Worm (Caenorhabditis elegans) whole organism, mixed stage, embryonic: ENCODE results near the gene ain-1.

ENCODE experiments used
- M03D4.4 ChIP-seq: sonication (generic microtip); optimal IDR thresholded peaks from 2 replicates; lab custom pipeline; 2017; ENCODE audit warnings: mild to moderate bottlenecking, missing genetic modification characterization, missing compliant biosample characterization
- bed-3 ChIP-seq: fragments of 200-800 bp; sonication (Bioruptor generic); optimal IDR thresholded peaks from 3 replicates; lab custom pipeline; 2018; ENCODE audit warnings: mild to moderate bottlenecking, missing genetic modification characterization, moderate library complexity, missing compliant biosample characterization
- blmp-1 ChIP-seq: fragments of 150-350 bp; optimal IDR thresholded peaks from 2 replicates; lab custom pipeline; 2014; ENCODE audit warnings: missing biosample characterization, missing genetic modification characterization
- ceh-39 ChIP-seq: fragments of 150-350 bp; optimal IDR thresholded peaks from 2 replicates; lab custom pipeline; 2014; ENCODE audit warnings: missing biosample characterization, missing genetic modification characterization
- ceh-43 ChIP-seq: fragments of 200-800 bp; sonication (Bioruptor generic); optimal IDR thresholded peaks from 2 replicates; lab custom pipeline; 2018; ENCODE audit warnings: mild to moderate bottlenecking, missing genetic modification characterization, moderate library complexity, missing compliant biosample characterization
- ceh-83 ChIP-seq: fragments of 200-800 bp; sonication (Bioruptor generic); optimal IDR thresholded peaks from 2 replicates; lab custom pipeline; 2018; ENCODE audit warnings: mild to moderate bottlenecking, missing genetic modification characterization, missing compliant biosample characterization
- cnd-1 ChIP-seq: fragments of 200-800 bp; sonication (Bioruptor generic); optimal IDR thresholded peaks from 2 replicates; lab custom pipeline; 2018; ENCODE audit warnings: mild to moderate bottlenecking, missing genetic modification characterization, missing compliant biosample characterization
- drap-1 ChIP-seq: fragments of 200-800 bp; sonication (Bioruptor generic); optimal IDR thresholded peaks from 3 replicates; lab custom pipeline; 2018; ENCODE audit warnings: mild to moderate bottlenecking, missing genetic modification characterization, missing compliant biosample characterization
- elt-1 ChIP-seq: sonication (generic microtip); optimal IDR thresholded peaks from 2 replicates; lab custom pipeline; 2017; ENCODE audit warnings: missing genetic modification characterization, mild to moderate bottlenecking, missing compliant biosample characterization, antibody characterized with exemption, moderate library complexity, borderline replicate concordance; ENCODE audit not compliant: insufficient read depth
- elt-3 ChIP-seq: fragments of 150-350 bp; optimal IDR thresholded peaks from 2 replicates; lab custom pipeline; 2014; ENCODE audit warnings: missing biosample characterization, missing genetic modification characterization
- flh-1 ChIP-seq: fragments of 200-800 bp; sonication (Bioruptor generic); optimal IDR thresholded peaks from 2 replicates; lab custom pipeline; 2018; ENCODE audit warnings: mild to moderate bottlenecking, missing genetic modification characterization, moderate library complexity, missing compliant biosample characterization
- hlh-1 ChIP-seq: fragments of 150-350 bp; optimal IDR thresholded peaks from 2 replicates; lab custom pipeline; 2014; ENCODE audit warnings: missing biosample characterization, missing genetic modification reagents, missing genetic modification characterization
- lin-13 ChIP-seq: fragments of 150-350 bp; optimal IDR thresholded peaks from 2 replicates; lab custom pipeline; 2014; ENCODE audit warnings: missing biosample characterization, missing genetic modification characterization
- lsy-2 ChIP-seq: fragments of 150-350 bp; optimal IDR thresholded peaks from 2 replicates; lab custom pipeline; 2014; ENCODE audit warnings: missing biosample characterization, missing genetic modification characterization
- mab-5 ChIP-seq: fragments of 150-350 bp; optimal IDR thresholded peaks from 2 replicates; lab custom pipeline; 2014; ENCODE audit warnings: missing biosample characterization, missing genetic modification characterization
- mep-1 ChIP-seq: fragments of 150-350 bp; optimal IDR thresholded peaks from 2 replicates; lab custom pipeline; 2017; ENCODE audit warnings: missing biosample characterization, missing genetic modification reagents, missing genetic modification characterization, inconsistent platforms
- mls-2 ChIP-seq: sonication (generic microtip); optimal IDR thresholded peaks from 2 replicates; lab custom pipeline; 2016; ENCODE audit warnings: mild to moderate bottlenecking, missing genetic modification characterization, moderate library complexity, missing compliant biosample characterization
- nhr-12 ChIP-seq: fragments of 150-350 bp; optimal IDR thresholded peaks from 2 replicates; lab custom pipeline; 2014; ENCODE audit warnings: missing biosample characterization, missing genetic modification characterization
- nhr-2 ChIP-seq: fragments of 150-350 bp; optimal IDR thresholded peaks from 2 replicates; lab custom pipeline; 2014; ENCODE audit warnings: missing biosample characterization, missing genetic modification characterization
- nhr-237 ChIP-seq: fragments of 150-350 bp; optimal IDR thresholded peaks from 2 replicates; lab custom pipeline; 2014; ENCODE audit warnings: missing biosample characterization, missing genetic modification characterization
- nhr-28 ChIP-seq: fragments of 150-350 bp; optimal IDR thresholded peaks from 2 replicates; lab custom pipeline; 2014; ENCODE audit warnings: missing biosample characterization, missing genetic modification characterization
- pha-4 ChIP-seq: fragments of 150-350 bp; optimal IDR thresholded peaks from 2 replicates; lab custom pipeline; 2018; ENCODE audit warnings: missing biosample characterization, missing genetic modification reagents, missing genetic modification characterization
- sem-2 ChIP-seq: fragments of 200-800 bp; sonication (Bioruptor generic); optimal IDR thresholded peaks from 2 replicates; lab custom pipeline; 2018; ENCODE audit warnings: mild to moderate bottlenecking, missing genetic modification characterization, missing compliant biosample characterization
- snpc-4 ChIP-seq: fragments of 150-350 bp; optimal IDR thresholded peaks from 2 replicates; lab custom pipeline; 2014; ENCODE audit warnings: missing biosample characterization, missing genetic modification characterization
- tbx-8 ChIP-seq: fragments of 200-800 bp; sonication (Bioruptor generic); optimal IDR thresholded peaks from 2 replicates; lab custom pipeline; 2018; ENCODE audit warnings: mild to moderate bottlenecking, missing genetic modification characterization, moderate library complexity, missing compliant biosample characterization
- unc-120 ChIP-seq: sonication (generic microtip); optimal IDR thresholded peaks from 2 replicates; lab custom pipeline; 2017; ENCODE audit warnings: missing genetic modification characterization, missing compliant biosample characterization; ENCODE audit not compliant: poor library complexity, severe bottlenecking
- unc-39 ChIP-seq: fragments of 150-350 bp; optimal IDR thresholded peaks from 2 replicates; lab custom pipeline; 2014; ENCODE audit warnings: missing biosample characterization, missing genetic modification characterization
- unc-62 ChIP-seq: fragments of 150-350 bp; optimal IDR thresholded peaks from 2 replicates; lab custom pipeline; 2014; ENCODE audit warnings: missing biosample characterization, missing genetic modification reagents, missing genetic modification characterization
- zip-8 ChIP-seq: fragments of 150-350 bp; optimal IDR thresholded peaks from 2 replicates; lab custom pipeline; 2014; ENCODE audit warnings: missing biosample characterization, missing genetic modification characterization
- ztf-11 ChIP-seq: fragments of 150-350 bp; optimal IDR thresholded peaks from 2 replicates; lab custom pipeline; 2014; ENCODE audit warnings: missing biosample characterization, missing genetic modification characterization

Gene ain-1

DNA sequence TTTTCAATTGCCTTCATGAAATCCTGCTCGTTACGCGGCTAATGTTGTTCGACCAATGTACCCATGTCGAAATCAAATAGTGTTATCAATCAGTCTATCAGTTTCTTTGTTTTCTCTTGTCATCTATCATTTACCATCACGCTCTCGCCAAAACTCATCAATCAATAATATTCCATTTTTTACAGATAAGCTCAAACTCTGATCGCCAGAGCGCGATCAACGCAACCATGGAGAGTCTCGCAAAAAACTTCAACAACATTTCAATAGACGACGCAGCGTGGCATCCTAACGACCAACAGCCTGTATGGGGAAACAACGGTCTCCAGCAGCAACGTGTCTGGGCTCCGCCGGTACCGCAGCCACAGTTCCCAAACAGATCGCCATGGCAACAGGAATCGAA lies at the start of gene ain-1:
Gene ain-1, plus strand, starts transcription at position 186 of the 400 bp plus-strand sequence.
- no peak for TF ChIP-seq lsy-2
- TF ChIP-seq elt-3 (tag; lab: Kevin White, UChicago), result no peak
- no peak for TF ChIP-seq pha-4 (tag; lab: Kevin White, UChicago)
- TF ChIP-seq flh-1 (GFP tag; lab: Kevin White, UChicago), result no peak
- TF ChIP-seq hlh-1 (tag; lab: Kevin White, UChicago), result no peak
- no peak for TF ChIP-seq mep-1
- TF ChIP-seq nhr-28 (tag; lab: Kevin White, UChicago), result no peak
- TF ChIP-seq elt-1 (tag; lab: Kevin White, UChicago), result no peak
- TF ChIP-seq zip-8, result no peak
- TF ChIP-seq mab-5 (tag; lab: Kevin White, UChicago), result no peak
- TF ChIP-seq nhr-12 (tag; lab: Kevin White, UChicago), result no peak
- TF ChIP-seq unc-39, result no peak
- no peak for TF ChIP-seq nhr-237 (tag; lab: Kevin White, UChicago)
- no peak for TF ChIP-seq bed-3 (GFP tag; lab: Kevin White, UChicago)
- no peak for TF ChIP-seq ceh-39

DNA sequence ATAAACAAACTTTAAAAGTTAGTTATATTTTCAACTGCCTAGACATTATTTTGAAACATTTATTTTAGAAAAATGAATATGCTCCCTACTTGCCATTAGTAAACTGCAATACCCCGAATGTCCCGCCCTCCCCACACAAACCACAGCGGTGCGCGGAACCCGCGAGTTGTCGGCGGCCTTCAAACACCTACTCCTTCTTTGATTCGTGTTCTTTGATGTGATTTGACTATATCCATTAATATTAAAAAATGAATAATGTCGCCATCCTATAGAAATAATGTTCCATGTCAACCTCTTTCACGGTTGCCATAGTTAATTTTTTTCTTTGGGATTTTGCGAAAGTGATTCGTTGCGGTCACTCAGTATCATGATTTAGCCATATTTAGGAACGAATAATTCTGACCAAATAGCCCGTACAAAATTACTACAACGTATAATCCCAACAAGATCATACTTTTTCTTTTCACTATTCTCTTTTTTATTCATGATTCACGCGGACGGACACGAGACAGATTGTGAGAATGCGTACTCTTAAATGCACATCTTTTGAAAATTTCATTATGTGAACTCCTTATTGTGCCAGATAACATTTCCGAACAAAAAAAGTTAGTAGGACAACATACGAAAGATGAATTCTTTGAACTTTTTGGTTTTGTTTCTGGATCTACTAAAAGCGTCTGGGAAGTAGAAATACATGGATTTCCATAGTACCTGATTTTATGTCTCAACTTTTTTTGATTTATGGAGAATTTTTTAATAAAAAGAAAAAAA lies 48.6 kb upstream of the ain-1 start:
- TF ChIP-seq nhr-237 (tag; lab: Kevin White, UChicago), result no peak
- no peak for TF ChIP-seq mab-5 (tag; lab: Kevin White, UChicago)
- TF ChIP-seq ceh-39, result peak; percentile 2
- no peak for TF ChIP-seq ceh-43 (GFP tag; lab: Kevin White, UChicago)
- TF ChIP-seq elt-1 (tag; lab: Kevin White, UChicago), result no peak

DNA sequence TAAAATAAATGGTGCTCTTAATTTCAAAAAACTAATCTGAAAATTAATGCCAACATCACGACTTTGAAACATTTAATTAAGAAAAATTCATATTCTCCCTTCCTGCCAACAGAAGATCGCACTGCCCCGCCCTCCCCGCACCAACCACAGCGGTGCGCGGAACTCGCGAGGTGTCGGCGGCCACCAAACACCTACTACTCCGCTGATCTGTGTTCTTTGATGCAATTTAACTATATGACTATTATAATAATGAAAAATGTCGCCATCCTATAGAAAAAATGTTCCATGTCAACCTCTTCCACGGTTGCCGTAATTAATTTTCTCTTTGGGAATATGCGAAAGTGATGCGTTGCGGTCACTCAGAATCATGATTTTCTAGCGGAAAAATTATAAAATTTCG lies 47.5 kb upstream of the ain-1 start:
- TF ChIP-seq nhr-2 (tag; lab: Kevin White, UChicago) (no peak), unc-120 (tag; lab: Kevin White, UChicago) (no peak), mab-5 (tag; lab: Kevin White, UChicago) (no peak), bed-3 (GFP tag; lab: Kevin White, UChicago) (no peak), tbx-8 (GFP tag; lab: Kevin White, UChicago) (no peak), ceh-43 (GFP tag; lab: Kevin White, UChicago) (no peak), ztf-11 (tag; lab: Kevin White, UChicago) (no peak), mep-1 (no peak), drap-1 (GFP tag; lab: Kevin White, UChicago) (no peak), blmp-1 (tag; lab: Kevin White, UChicago) (no peak), elt-3 (tag; lab: Kevin White, UChicago) (no peak)

DNA sequence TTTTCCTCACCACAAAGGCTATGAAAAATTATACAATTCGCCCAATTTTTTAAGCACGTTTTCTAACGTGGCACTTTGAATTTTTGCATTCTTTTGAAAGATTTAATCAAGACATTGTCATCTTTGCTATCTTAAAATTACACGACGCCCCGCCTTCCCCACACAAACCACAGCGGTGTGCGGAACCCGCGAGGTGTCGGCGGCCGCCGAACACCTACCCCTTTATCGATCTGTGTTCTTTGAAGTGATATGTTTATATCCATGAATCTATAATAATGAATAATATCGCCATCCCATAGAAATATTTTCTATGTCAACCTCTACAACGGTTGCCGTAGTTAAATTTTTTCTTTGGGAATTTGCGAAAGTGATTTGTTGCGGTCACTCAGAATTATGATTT lies 46.9 kb upstream of the ain-1 start:
- TF ChIP-seq sem-2 (GFP tag; lab: Kevin White, UChicago), result no peak

DNA sequence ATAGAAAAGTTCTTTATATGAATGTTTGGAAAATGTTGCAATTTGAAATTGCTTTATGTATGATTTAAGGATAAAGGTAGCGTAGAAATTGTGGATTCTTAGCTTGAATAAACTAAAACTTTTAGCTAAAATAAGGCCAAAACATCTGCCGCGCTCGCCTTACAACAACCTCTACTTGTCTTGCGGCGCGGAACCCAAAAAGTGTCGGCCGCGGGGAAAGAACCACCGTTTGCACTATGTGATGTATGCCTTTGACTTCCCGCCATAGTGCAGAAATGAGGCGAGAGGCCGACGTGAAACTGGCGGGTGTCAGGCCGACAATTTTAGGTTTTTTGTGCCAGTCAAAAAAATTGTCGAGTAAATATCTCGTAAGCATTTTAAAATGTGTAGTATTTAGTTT lies 41.4 kb upstream of the ain-1 start:
- TF ChIP-seq unc-62 (GFP tag; lab: Kevin White, UChicago), result no peak
- no peak for TF ChIP-seq ceh-39

DNA sequence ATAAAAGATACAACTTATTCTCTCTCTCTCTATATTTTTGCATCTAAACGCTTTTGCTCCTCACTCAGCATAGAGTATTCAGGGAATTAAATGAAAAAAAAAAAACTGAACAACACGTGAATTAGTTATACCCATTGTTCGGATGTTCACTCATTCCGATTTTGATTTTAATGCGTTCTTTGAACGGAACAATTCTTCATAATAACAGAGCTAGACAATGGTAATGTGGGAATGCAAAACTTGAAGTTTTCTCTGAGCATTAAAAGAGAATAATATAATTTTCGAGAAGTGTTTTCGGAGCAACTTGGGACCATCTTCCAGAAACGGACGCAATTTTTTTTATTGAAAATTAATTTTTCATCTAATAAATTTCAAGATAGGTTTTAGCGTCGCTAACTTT lies 38.9 kb upstream of the ain-1 start:
- TF ChIP-seq lin-13 (tag; lab: Kevin White, UChicago), result no peak
- TF ChIP-seq nhr-2 (tag; lab: Kevin White, UChicago), result no peak
- no peak for TF ChIP-seq ceh-39
- no peak for TF ChIP-seq nhr-12 (tag; lab: Kevin White, UChicago)
- TF ChIP-seq snpc-4 (tag; lab: Kevin White, UChicago), result no peak
- no peak for TF ChIP-seq cnd-1 (tag; lab: Kevin White, UChicago)
- TF ChIP-seq nhr-28 (tag; lab: Kevin White, UChicago), result no peak
- TF ChIP-seq tbx-8 (GFP tag; lab: Kevin White, UChicago), result no peak
- TF ChIP-seq ceh-83 (GFP tag; lab: Kevin White, UChicago), result no peak
- no peak for TF ChIP-seq mep-1
- no peak for TF ChIP-seq M03D4.4 (tag; lab: Kevin White, UChicago)
- TF ChIP-seq drap-1 (GFP tag; lab: Kevin White, UChicago), result no peak
- no peak for TF ChIP-seq mls-2 (tag; lab: Kevin White, UChicago)
